Fruit fly (Drosophila melanogaster): ENCODE data around the gene Apoltp.

The Apoltp gene

DNA sequence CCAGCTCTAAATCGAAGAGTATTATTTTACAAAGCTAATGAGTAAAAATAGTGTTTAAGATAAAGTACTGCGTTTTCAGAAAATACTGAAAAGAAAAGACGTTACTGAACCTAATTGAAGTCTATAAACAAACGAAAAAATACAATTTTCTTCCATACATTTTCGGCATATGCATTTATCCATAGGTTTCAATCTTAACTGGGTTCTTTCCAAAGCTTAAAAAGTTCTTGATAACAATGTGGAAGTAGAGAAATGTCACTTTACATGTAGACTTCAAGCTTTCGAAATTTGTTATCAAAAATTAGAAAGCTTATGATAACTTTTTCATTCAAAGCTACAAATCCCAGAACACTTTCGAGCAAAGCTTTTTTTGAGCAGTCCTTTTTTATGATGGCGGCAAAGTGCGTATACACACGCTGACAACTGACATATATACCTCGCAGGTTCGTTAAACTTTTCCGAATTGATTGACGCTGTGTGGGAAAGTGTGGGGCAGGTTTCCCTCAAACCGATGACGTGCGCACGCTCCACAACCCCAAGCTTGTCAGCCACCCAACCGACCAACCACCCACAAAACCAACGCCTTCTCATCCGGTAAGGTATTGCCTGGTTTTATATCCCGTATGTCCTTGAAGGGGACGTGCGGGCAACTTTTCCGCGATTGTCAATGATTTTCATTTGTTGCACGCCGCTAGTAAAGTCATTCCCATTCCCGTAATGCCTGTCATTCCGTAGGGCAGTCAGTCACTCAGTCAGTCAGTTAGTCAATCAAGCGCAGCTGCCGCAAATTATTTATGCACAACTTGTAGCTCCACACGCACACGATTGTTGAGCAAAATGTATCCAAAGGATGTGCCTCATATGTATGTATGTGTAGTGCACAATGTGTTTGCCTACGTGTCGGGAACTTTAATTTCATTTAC is 23.6 kb downstream of the Apoltp start:
- TF ChIP-seq EcR (GFP tag; optimal IDR thresholded peaks at IDR 0.05) (no peak), pan (optimal IDR thresholded peaks at IDR 0.05) (no peak), Dll (optimal IDR thresholded peaks at IDR 0.05) (no peak), psq (optimal IDR thresholded peaks at IDR 0.05) (no peak), CG8478 (optimal IDR thresholded peaks at IDR 0.05) (no peak), usp (GFP tag; optimal IDR thresholded peaks at IDR 0.05) (no peak)

DNA sequence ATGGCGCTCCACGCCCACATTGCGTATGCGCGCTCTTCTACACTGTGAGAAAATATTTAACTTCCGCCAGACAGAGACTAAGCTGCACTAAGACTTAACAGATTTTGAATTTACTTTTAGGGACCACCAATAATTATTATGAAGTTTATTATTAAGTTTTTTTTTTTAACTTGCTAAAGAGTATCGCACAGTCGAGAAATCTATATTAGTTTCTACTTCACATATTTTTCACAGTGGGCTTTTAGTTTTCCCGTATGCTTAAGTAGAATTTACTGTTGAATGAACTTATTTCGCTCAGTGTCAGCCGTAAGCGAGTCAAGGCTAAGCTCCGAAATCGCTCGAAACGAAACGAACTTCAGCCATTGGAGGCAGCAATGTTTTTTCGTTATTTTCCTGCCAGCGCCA is 26.5 kb downstream of the Apoltp start:
- TF ChIP-seq EcR (GFP tag; optimal IDR thresholded peaks at IDR 0.05), result no peak
- TF ChIP-seq psq (optimal IDR thresholded peaks at IDR 0.05), result no peak
- no peak for TF ChIP-seq usp (GFP tag; optimal IDR thresholded peaks at IDR 0.05)
- TF ChIP-seq CG8478 (optimal IDR thresholded peaks at IDR 0.05), result no peak
- no peak for TF ChIP-seq Dll (optimal IDR thresholded peaks at IDR 0.05)
- TF ChIP-seq pan (optimal IDR thresholded peaks at IDR 0.05), result no peak

DNA sequence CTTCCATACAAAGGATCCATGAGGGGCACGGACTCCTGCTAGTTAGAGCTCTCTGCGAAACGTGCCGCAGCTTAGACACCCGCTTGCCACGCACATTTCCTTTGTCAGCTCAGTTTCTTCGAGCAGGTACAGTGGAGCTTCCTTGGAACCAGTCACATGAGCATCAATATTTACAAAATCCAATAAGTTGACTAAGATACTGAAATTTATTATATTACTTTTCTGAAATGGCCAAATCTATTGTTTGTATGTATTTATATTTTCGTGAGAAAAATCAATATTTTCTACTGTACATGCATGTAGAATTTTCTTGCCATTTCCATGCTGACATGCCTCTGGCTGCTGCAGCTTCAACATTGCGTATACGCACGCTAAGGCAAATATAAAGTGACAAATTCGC is 29.0 kb downstream of the Apoltp start:
- TF ChIP-seq CG8478 (optimal IDR thresholded peaks at IDR 0.05) (no peak), EcR (GFP tag; optimal IDR thresholded peaks at IDR 0.05) (no peak), usp (GFP tag; optimal IDR thresholded peaks at IDR 0.05) (no peak), Dll (optimal IDR thresholded peaks at IDR 0.05) (no peak)

DNA sequence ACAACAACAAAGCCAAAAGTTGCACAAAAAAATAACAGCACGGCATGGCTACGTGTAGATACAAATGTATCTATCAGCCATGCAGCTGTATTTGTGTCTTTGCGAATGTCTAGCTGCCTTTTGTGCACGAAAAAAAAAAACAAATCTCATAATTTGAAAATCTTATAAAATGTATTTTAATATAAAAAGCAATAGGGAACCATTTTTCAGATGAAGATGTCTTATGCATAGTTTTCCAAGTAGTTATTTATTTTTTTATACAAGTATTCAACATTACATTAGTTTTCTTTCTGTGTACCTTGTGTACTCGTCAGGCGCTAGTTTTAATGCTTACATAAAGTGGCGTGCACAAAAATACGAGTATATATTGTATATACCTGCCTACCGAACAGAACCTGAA is 35.4 kb downstream of the Apoltp start:
- TF ChIP-seq Dll (optimal IDR thresholded peaks at IDR 0.05), result no peak
- no peak for TF ChIP-seq pan (optimal IDR thresholded peaks at IDR 0.05)
- no peak for TF ChIP-seq CG8478 (optimal IDR thresholded peaks at IDR 0.05)
- TF ChIP-seq usp (GFP tag; optimal IDR thresholded peaks at IDR 0.05), result no peak
- no peak for TF ChIP-seq psq (optimal IDR thresholded peaks at IDR 0.05)
- no peak for TF ChIP-seq EcR (GFP tag; optimal IDR thresholded peaks at IDR 0.05)

DNA sequence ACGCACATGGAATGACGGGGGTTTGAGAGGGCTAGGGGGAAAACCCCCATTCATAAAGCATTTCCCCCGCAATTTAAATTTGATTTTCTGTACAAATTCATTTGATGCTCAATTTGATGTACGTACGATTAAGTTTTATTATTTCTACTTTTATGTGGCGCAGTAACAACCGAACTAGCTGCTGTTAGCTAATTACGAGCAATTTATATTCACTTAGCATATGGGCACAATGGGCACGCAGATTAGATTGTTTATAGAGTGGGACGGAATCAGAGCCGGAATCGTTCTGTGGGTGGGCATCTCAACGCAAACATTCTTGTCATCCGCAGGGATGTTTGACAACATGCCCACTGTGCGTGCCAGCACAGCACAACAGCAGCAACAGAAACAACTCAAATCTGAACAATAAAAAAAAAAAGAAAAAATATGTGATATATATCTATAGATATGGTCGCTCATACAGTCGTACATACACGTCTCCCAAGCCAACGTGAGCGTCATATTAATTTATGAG is 37.0 kb downstream of the Apoltp start:
- TF ChIP-seq CG8478 (optimal IDR thresholded peaks at IDR 0.05) (no peak), usp (GFP tag; optimal IDR thresholded peaks at IDR 0.05) (no peak), EcR (GFP tag; optimal IDR thresholded peaks at IDR 0.05) (no peak), Dll (optimal IDR thresholded peaks at IDR 0.05) (no peak), psq (optimal IDR thresholded peaks at IDR 0.05) (no peak), pan (optimal IDR thresholded peaks at IDR 0.05) (no peak)

DNA sequence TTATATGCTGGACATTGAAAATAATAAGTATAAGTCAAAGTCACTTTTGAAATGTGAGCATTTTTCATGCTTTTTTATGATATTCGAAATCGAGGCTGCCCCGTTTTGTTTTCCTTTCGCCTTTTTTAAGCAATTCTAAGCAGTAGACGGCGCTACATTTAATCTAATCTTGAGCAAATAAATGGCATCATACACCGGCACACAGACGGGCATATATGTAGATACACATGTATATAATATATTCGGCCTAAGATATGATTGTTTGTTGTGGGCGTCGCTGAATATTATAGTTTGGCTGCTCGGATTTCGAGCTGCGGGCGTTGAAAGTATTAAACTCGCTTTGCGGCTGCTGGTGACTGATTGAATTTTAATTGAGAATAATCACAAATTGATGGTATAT is 38.3 kb downstream of the Apoltp start:
- no peak for TF ChIP-seq CG8478 (optimal IDR thresholded peaks at IDR 0.05)
- no peak for TF ChIP-seq usp (GFP tag; optimal IDR thresholded peaks at IDR 0.05)
- no peak for TF ChIP-seq Dll (optimal IDR thresholded peaks at IDR 0.05)
- no peak for TF ChIP-seq EcR (GFP tag; optimal IDR thresholded peaks at IDR 0.05)
- TF ChIP-seq pan (optimal IDR thresholded peaks at IDR 0.05), result no peak
- no peak for TF ChIP-seq psq (optimal IDR thresholded peaks at IDR 0.05)

DNA sequence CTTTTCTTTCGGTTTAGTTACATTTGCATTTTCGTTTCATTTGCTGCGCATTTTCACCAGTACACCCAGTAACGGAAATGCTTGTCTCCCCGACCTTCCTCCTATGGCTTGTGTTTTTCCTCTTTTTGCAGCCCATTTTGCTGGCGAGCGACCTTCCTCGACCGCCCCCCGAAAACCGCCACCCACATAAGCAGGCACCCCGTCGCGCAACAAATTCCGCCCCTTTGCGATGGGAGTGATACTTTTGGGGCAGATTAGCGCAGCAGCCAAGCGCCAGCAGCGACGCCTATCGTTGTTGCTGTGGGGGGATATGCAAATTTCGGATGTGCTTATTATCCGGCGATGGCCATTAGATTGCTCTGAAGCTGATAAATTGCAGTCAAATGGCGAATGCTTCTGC is 39.3 kb downstream of the Apoltp start:
- no peak for TF ChIP-seq Dll (optimal IDR thresholded peaks at IDR 0.05)

DNA sequence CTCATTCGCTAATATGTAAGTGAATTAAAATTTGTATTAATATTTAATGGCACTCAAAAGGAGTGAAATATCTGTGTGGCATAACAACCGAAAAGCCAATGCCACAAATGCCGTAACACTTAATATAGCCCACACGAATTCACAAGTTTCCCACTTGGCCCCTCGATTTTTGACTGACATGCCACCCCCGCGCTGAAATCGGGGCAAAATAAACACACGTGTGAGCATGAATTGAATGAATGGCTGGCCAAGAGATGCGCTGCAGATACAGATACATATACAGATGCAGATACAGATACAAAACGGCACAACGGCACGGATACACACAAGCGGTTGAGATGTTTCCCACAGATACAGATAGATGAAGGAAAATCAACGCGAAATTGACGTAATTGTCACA is 43.1 kb downstream of the Apoltp start:
- TF ChIP-seq EcR (GFP tag; optimal IDR thresholded peaks at IDR 0.05), result no peak

DNA sequence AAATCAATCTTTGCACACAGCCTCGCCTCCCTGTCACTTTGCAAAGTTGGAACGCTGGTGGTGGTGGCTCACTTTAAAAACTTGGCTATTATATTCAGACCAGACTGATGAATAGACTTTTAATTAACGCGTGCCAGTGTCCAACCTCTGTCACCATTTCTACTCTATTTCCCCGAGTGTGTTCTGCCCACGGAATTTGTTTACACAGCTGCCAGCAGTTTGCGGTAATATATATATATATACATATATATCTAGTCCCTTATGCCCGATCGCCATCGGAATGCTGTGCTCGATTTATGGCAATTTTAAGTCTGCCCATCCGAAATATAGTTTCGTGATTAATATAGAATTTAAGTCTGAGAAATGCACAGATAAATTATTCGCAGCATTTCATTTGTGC is 45.8 kb downstream of the Apoltp start:
- no peak for TF ChIP-seq CG8478 (optimal IDR thresholded peaks at IDR 0.05)
- no peak for TF ChIP-seq Dll (optimal IDR thresholded peaks at IDR 0.05)
- TF ChIP-seq pan (optimal IDR thresholded peaks at IDR 0.05), result no peak
- no peak for TF ChIP-seq usp (GFP tag; optimal IDR thresholded peaks at IDR 0.05)
- no peak for TF ChIP-seq psq (optimal IDR thresholded peaks at IDR 0.05)
- no peak for TF ChIP-seq EcR (GFP tag; optimal IDR thresholded peaks at IDR 0.05)

DNA sequence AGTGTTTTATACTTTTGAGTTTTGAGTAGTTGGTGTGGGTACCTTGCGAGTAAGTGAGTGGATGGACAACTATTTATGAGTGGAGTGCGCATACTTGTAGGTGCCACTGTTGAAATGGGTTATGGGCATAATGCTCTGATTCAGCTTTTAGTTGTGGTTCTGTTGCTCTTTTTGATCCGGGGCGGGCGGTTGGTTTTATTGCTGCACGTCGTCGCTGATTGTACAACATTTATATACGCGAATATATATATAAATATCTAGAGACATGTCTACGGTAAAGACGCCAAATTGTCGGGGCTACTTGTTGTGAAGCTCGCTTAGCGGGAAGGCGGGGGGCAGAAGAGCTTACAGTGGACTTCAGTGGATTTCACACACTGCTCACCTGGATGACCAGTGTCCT is 50.1 kb downstream of the Apoltp start:
- TF ChIP-seq CG8478 (optimal IDR thresholded peaks at IDR 0.05) (no peak), usp (GFP tag; optimal IDR thresholded peaks at IDR 0.05) (no peak), Dll (optimal IDR thresholded peaks at IDR 0.05) (no peak), pan (optimal IDR thresholded peaks at IDR 0.05) (no peak), psq (optimal IDR thresholded peaks at IDR 0.05) (no peak), EcR (GFP tag; optimal IDR thresholded peaks at IDR 0.05) (no peak)

DNA sequence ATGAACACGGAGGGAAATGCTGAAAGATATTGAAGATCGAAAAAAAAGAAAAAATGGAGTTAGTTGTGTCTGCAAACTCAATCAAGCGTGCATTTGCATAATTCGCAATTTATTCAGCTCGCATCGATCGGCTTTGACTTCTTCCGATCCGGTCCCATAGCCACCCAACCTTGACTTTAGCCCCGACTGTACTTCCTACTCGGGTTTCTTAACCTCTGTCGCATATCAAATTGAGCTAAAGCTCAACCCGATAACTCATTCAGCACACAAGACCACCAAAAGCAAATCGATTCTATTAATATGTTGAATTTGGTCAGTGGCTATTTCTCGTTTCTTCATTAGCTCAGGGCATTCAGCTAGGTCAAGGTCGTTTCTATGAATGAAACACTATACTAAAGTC is 51.2 kb downstream of the Apoltp start:
- TF ChIP-seq EcR (GFP tag; optimal IDR thresholded peaks at IDR 0.05), result no peak
- no peak for TF ChIP-seq usp (GFP tag; optimal IDR thresholded peaks at IDR 0.05)
- TF ChIP-seq pan (optimal IDR thresholded peaks at IDR 0.05), result no peak
- no peak for TF ChIP-seq Dll (optimal IDR thresholded peaks at IDR 0.05)
- TF ChIP-seq CG8478 (optimal IDR thresholded peaks at IDR 0.05), result no peak
- TF ChIP-seq psq (optimal IDR thresholded peaks at IDR 0.05), result no peak

DNA sequence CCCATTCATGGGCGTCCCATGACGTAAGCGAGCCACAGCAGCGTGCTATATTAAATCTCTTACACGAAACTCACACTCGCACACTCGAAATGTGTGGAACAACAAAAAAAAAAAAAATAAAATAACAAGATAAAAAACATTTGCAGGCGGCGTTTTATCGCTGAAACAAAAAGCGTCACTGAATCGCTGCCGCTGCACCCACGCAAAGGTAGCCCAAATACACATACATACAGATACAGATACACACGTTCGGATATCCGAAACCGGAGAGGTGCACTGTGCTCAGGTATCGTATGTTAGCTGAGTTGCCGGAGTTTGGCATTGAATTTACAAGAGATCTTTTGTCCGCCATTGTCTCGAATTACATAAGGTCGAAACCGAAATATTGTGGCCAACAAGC is 52.0 kb downstream of the Apoltp start:
- no peak for TF ChIP-seq Dll (optimal IDR thresholded peaks at IDR 0.05)
- no peak for TF ChIP-seq pan (optimal IDR thresholded peaks at IDR 0.05)
- TF ChIP-seq CG8478 (optimal IDR thresholded peaks at IDR 0.05), result no peak
- TF ChIP-seq usp (GFP tag; optimal IDR thresholded peaks at IDR 0.05), result no peak
- TF ChIP-seq psq (optimal IDR thresholded peaks at IDR 0.05), result no peak
- TF ChIP-seq EcR (GFP tag; optimal IDR thresholded peaks at IDR 0.05), result no peak
